Fruit fly (Drosophila melanogaster): ENCODE measurements around the gene CG9630.

DNA sequence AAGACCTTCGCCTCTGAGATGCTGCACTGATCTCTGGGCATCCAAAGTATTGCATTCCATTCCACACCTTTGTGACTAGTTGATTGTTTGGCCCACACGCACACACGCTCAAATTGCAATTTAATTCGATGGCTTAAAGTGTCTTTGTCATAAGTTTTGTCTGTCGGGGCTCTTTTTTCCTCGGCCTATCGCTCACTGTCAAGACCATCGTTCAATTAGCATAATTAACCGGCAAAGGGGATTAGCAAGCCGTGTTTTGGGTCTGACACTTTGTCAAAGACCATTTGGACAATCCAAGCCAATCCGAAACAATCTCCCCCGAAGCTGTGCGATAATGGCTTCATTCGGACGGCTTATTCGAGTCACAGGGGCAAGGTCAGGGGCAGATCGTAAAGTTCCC, 15.3 kb downstream of the CG9630 start:
- TF ChIP-seq dl (GFP tag; optimal IDR thresholded peaks at IDR 0.05; ENCODE audit: insufficient read depth in 1 of 2, partially characterized antibody in 2 of 2) (no peak), psq (GFP tag; optimal IDR thresholded peaks at IDR 0.05) (no peak), Rel (GFP tag; optimal IDR thresholded peaks at IDR 0.05) (no peak), Rel (tag; optimal IDR thresholded peaks at IDR 0.05) (no peak), br (GFP tag; optimal IDR thresholded peaks at IDR 0.05) (no peak), Hr83 (GFP tag; optimal IDR thresholded peaks at IDR 0.05; ENCODE audit: poor library complexity, severe bottlenecking) (no peak), Hr78 (GFP tag; optimal IDR thresholded peaks at IDR 0.05) (no peak), Mio (GFP tag; optimal IDR thresholded peaks at IDR 0.05) (no peak), N (GFP tag; optimal IDR thresholded peaks at IDR 0.05) (no peak), CG32264 (GFP tag; optimal IDR thresholded peaks at IDR 0.05) (no peak)

All from whole organism, wandering third instar larva.